Fruit fly (Drosophila melanogaster) whole organism, embryonic: Measurements from ENCODE around the gene brv3.
A peak's percentile ranks its signal among the peaks of the same experiment; 100 is the strongest.

Experiments used
- Aef1 ChIP-seq: fragments of 200-800 bp; sonication (Bioruptor generic); IDR thresholded peaks from 3 replicates; pipeline ENCODE4 v1.3.6; 2022; ENCODE audit warnings: missing biosample characterization, missing genetic modification characterization
- Blimp-1 ChIP-seq: fragments of 200-800 bp; sonication (Bioruptor generic); optimal IDR thresholded peaks from 3 replicates; lab custom pipeline; 2018; ENCODE audit warnings: missing biosample characterization, missing genetic modification characterization, mild to moderate bottlenecking, moderate library complexity, missing genetic modification reagents
- CG10565 ChIP-seq: fragments of 200-800 bp; sonication (Bioruptor generic); optimal IDR thresholded peaks from 3 replicates; lab custom pipeline; 2016; ENCODE audit warnings: missing biosample characterization, mild to moderate bottlenecking, missing genetic modification characterization
- CG10979 ChIP-seq: fragments of 200-800 bp; sonication (Bioruptor generic); optimal IDR thresholded peaks from 2 replicates; lab custom pipeline; 2018; ENCODE audit warnings: missing biosample characterization, mild to moderate bottlenecking, missing genetic modification characterization, moderate library complexity
- CG1233 ChIP-seq: fragments of 200-800 bp; sonication (Bioruptor generic); optimal IDR thresholded peaks from 4 replicates; lab custom pipeline; 2018; ENCODE audit warnings: missing biosample characterization, mild to moderate bottlenecking, missing genetic modification characterization
- CG12769 ChIP-seq: fragments of 200-800 bp; sonication (Bioruptor generic); optimal IDR thresholded peaks from 2 replicates; lab custom pipeline; 2019; ENCODE audit warnings: missing biosample characterization, mild to moderate bottlenecking, missing genetic modification characterization, moderate library complexity
- CG15601 ChIP-seq: fragments of 200-800 bp; sonication (Bioruptor generic); optimal IDR thresholded peaks from 3 replicates; lab custom pipeline; 2019; ENCODE audit warnings: missing biosample characterization, mild to moderate bottlenecking, missing genetic modification characterization, moderate library complexity
- CG17385 ChIP-seq: fragments of 200-800 bp; sonication (Bioruptor generic); optimal IDR thresholded peaks from 3 replicates; lab custom pipeline; 2018; ENCODE audit warnings: missing biosample characterization, mild to moderate bottlenecking, missing genetic modification characterization
- CG18619 ChIP-seq: fragments of 200-800 bp; sonication (Bioruptor generic); optimal IDR thresholded peaks from 3 replicates; lab custom pipeline; 2017; ENCODE audit warnings: missing biosample characterization, mild to moderate bottlenecking, missing genetic modification characterization
- CG2678 ChIP-seq: fragments of 200-800 bp; sonication (Bioruptor generic); optimal IDR thresholded peaks from 3 replicates; lab custom pipeline; 2019; ENCODE audit warnings: missing biosample characterization, mild to moderate bottlenecking, missing genetic modification characterization, moderate library complexity
- CG31365 ChIP-seq: fragments of 200-800 bp; sonication (Bioruptor generic); optimal IDR thresholded peaks from 2 replicates; lab custom pipeline; 2018; ENCODE audit warnings: missing biosample characterization, mild to moderate bottlenecking, missing genetic modification characterization
- CG3163 ChIP-seq: fragments of 200-800 bp; sonication (Bioruptor generic); optimal IDR thresholded peaks from 3 replicates; lab custom pipeline; 2016; ENCODE audit warnings: missing biosample characterization, missing genetic modification characterization
- CG3838 ChIP-seq: fragments of 200-800 bp; sonication (Bioruptor generic); optimal IDR thresholded peaks from 3 replicates; lab custom pipeline; 2016; ENCODE audit warnings: missing biosample characterization, missing genetic modification characterization
- CG43689 ChIP-seq: fragments of 200-800 bp; sonication (Bioruptor generic); IDR thresholded peaks from 2 replicates; pipeline ENCODE4 v1.3.6; 2022; ENCODE audit warnings: missing biosample characterization, missing genetic modification characterization
- CG5180 ChIP-seq: fragments of 200-800 bp; sonication (Bioruptor generic); optimal IDR thresholded peaks from 3 replicates; lab custom pipeline; 2017; ENCODE audit warnings: missing biosample characterization, missing genetic modification characterization, mild to moderate bottlenecking, moderate library complexity, missing genetic modification reagents
- CG7357 ChIP-seq: fragments of 200-800 bp; sonication (Bioruptor generic); IDR thresholded peaks from 3 replicates; pipeline ENCODE4 v1.3.6; 2022; ENCODE audit warnings: missing biosample characterization, missing genetic modification characterization
- CG8765 ChIP-seq: fragments of 200-800 bp; sonication (Bioruptor generic); IDR thresholded peaks from 2 replicates; pipeline ENCODE4 v1.3.6; 2022; ENCODE audit warnings: missing biosample characterization, missing genetic modification characterization
- CG9215 ChIP-seq: fragments of 200-800 bp; sonication (Bioruptor generic); IDR thresholded peaks from 2 replicates; pipeline ENCODE4 v1.3.6; 2022; ENCODE audit warnings: missing biosample characterization, missing genetic modification characterization
- CTCF ChIP-seq: fragments of 200-800 bp; sonication (Bioruptor generic); optimal IDR thresholded peaks from 2 replicates; lab custom pipeline; 2017; ENCODE audit warnings: missing biosample characterization, mild to moderate bottlenecking, missing genetic modification characterization, moderate library complexity
- CoRest ChIP-seq: fragments of 200-800 bp; sonication (Bioruptor generic); optimal IDR thresholded peaks from 3 replicates; lab custom pipeline; 2018; ENCODE audit warnings: missing biosample characterization, mild to moderate bottlenecking, missing genetic modification characterization, moderate library complexity
- D ChIP-seq, 2 experiments: fragments of 200-800 bp in 1 of 2; fragments of >200 bp in 1 of 2; sonication (Bioruptor generic) in 1 of 2; optimal IDR thresholded peaks; 2 replicates in 1 of 2; 3 replicates in 1 of 2; lab custom pipeline; 2017; ENCODE audit warnings: mild to moderate bottlenecking in 1 of 2, missing biosample characterization in 1 of 2, missing genetic modification characterization in 1 of 2, missing genetic modification reagents in 1 of 2
- Dad ChIP-seq: fragments of 200-800 bp; sonication (Bioruptor generic); optimal IDR thresholded peaks from 3 replicates; lab custom pipeline; 2016; ENCODE audit warnings: missing biosample characterization, missing genetic modification characterization
- Dbx ChIP-seq: fragments of 200-800 bp; sonication (Bioruptor generic); IDR thresholded peaks from 3 replicates; pipeline ENCODE4 v1.3.6; 2022; ENCODE audit warnings: missing biosample characterization, missing genetic modification characterization
- E2f1 ChIP-seq: fragments of 200-800 bp; sonication (Bioruptor generic); IDR thresholded peaks from 2 replicates; pipeline ENCODE4 v1.3.6; 2022; ENCODE audit warnings: missing biosample characterization, missing genetic modification characterization
- ERR ChIP-seq: fragments of 200-800 bp; sonication (Bioruptor generic); optimal IDR thresholded peaks from 2 replicates; lab custom pipeline; 2016; ENCODE audit warnings: missing biosample characterization, missing genetic modification characterization
- HHEX ChIP-seq: fragments of 200-800 bp; sonication (Bioruptor generic); optimal IDR thresholded peaks from 3 replicates; lab custom pipeline; 2017; ENCODE audit warnings: missing biosample characterization, mild to moderate bottlenecking, missing genetic modification characterization, missing genetic modification reagents
- HLHmδ ChIP-seq: fragments of 200-800 bp; sonication (Bioruptor generic); optimal IDR thresholded peaks from 2 replicates; lab custom pipeline; 2018; ENCODE audit warnings: missing biosample characterization, mild to moderate bottlenecking, missing genetic modification characterization, moderate library complexity
- HmgD ChIP-seq: fragments of 200-800 bp; sonication (Bioruptor generic); optimal IDR thresholded peaks from 3 replicates; lab custom pipeline; 2016; ENCODE audit warnings: missing biosample characterization, missing genetic modification characterization
- HmgZ ChIP-seq: fragments of 200-800 bp; sonication (Bioruptor generic); optimal IDR thresholded peaks from 2 replicates; lab custom pipeline; 2018; ENCODE audit warnings: missing biosample characterization, mild to moderate bottlenecking, missing genetic modification characterization
- Max ChIP-seq: fragments of 200-800 bp; sonication (Bioruptor generic); optimal IDR thresholded peaks from 2 replicates; lab custom pipeline; 2016; ENCODE audit warnings: missing biosample characterization, mild to moderate bottlenecking, missing genetic modification characterization
- Med ChIP-seq: fragments of 200-800 bp; sonication (Bioruptor generic); peaks from one replicate; lab custom pipeline; 2016; ENCODE audit warnings: missing biosample characterization, missing genetic modification characterization, mild to moderate bottlenecking, inconsistent platforms, moderate library complexity
- NC2α ChIP-seq: fragments of 200-800 bp; sonication (Bioruptor generic); optimal IDR thresholded peaks from 2 replicates; lab custom pipeline; 2016; ENCODE audit warnings: missing biosample characterization, missing genetic modification characterization
- Tbp ChIP-seq: fragments of >200 bp; optimal IDR thresholded peaks from 2 replicates; lab custom pipeline; 2018; ENCODE audit warnings: missing biosample characterization, missing genetic modification characterization
- Xrp1 ChIP-seq: fragments of 200-800 bp; sonication (Bioruptor generic); IDR thresholded peaks from 2 replicates; pipeline ENCODE4 v1.3.6; 2022; ENCODE audit warnings: missing biosample characterization, missing genetic modification characterization
- ash1 ChIP-seq: fragments of 200-800 bp; sonication (Bioruptor generic); optimal IDR thresholded peaks from 2 replicates; lab custom pipeline; 2018; ENCODE audit warnings: missing biosample characterization, mild to moderate bottlenecking, missing genetic modification characterization
- fd96Cb ChIP-seq: fragments of 200-800 bp; sonication (Bioruptor generic); optimal IDR thresholded peaks from 2 replicates; lab custom pipeline; 2018; ENCODE audit warnings: missing biosample characterization, mild to moderate bottlenecking, missing genetic modification characterization, moderate library complexity
- gce ChIP-seq: fragments of 200-800 bp; sonication (Bioruptor generic); IDR thresholded peaks from 3 replicates; pipeline ENCODE4 v1.3.6; 2022; ENCODE audit warnings: missing biosample characterization, missing genetic modification characterization
- gcm2 ChIP-seq: fragments of 200-800 bp; sonication (Bioruptor generic); optimal IDR thresholded peaks from 2 replicates; lab custom pipeline; 2016; ENCODE audit warnings: missing biosample characterization, missing genetic modification characterization
- gem ChIP-seq: fragments of 200-800 bp; sonication (Bioruptor generic); optimal IDR thresholded peaks from 2 replicates; lab custom pipeline; 2019; ENCODE audit warnings: missing biosample characterization, mild to moderate bottlenecking, missing genetic modification characterization, moderate library complexity
- gsb-n ChIP-seq: fragments of 200-800 bp; sonication (Bioruptor generic); optimal IDR thresholded peaks from 3 replicates; lab custom pipeline; 2018; ENCODE audit warnings: missing biosample characterization, mild to moderate bottlenecking, missing genetic modification characterization
- odd ChIP-seq: fragments of 200-800 bp; sonication (Bioruptor generic); optimal IDR thresholded peaks from 2 replicates; lab custom pipeline; 2017; ENCODE audit warnings: missing biosample characterization, mild to moderate bottlenecking, missing genetic modification characterization
- salm ChIP-seq: fragments of 200-800 bp; sonication (Bioruptor generic); optimal IDR thresholded peaks from 2 replicates; lab custom pipeline; 2018; ENCODE audit warnings: missing biosample characterization, mild to moderate bottlenecking, missing genetic modification characterization
- scrt ChIP-seq: fragments of 200-800 bp; sonication (Bioruptor generic); optimal IDR thresholded peaks from 2 replicates; lab custom pipeline; 2018; ENCODE audit warnings: missing biosample characterization, mild to moderate bottlenecking, missing genetic modification characterization, moderate library complexity
- stc ChIP-seq: fragments of 200-800 bp; sonication (Bioruptor generic); IDR thresholded peaks from 2 replicates; pipeline ENCODE4 v1.3.6; 2022; ENCODE audit warnings: missing biosample characterization, missing genetic modification characterization
- stwl ChIP-seq: fragments of 200-800 bp; sonication (Bioruptor generic); optimal IDR thresholded peaks from 3 replicates; lab custom pipeline; 2018; ENCODE audit warnings: missing biosample characterization, mild to moderate bottlenecking, missing genetic modification characterization, moderate library complexity
- tap ChIP-seq: fragments of 200-800 bp; optimal IDR thresholded peaks from 3 replicates; lab custom pipeline; 2019; ENCODE audit warnings: missing biosample characterization, mild to moderate bottlenecking, missing genetic modification characterization, moderate library complexity
- tin ChIP-seq: fragments of 200-800 bp; sonication (Bioruptor generic); optimal IDR thresholded peaks from 3 replicates; lab custom pipeline; 2016; ENCODE audit warnings: missing biosample characterization, missing genetic modification characterization
- unpg ChIP-seq: fragments of 200-800 bp; sonication (Bioruptor generic); optimal IDR thresholded peaks from 3 replicates; lab custom pipeline; 2018; ENCODE audit warnings: missing biosample characterization, mild to moderate bottlenecking, missing genetic modification characterization, moderate library complexity
- usp ChIP-seq: fragments of >200 bp; optimal IDR thresholded peaks from 2 replicates; lab custom pipeline; 2017; ENCODE audit warnings: missing biosample characterization, missing genetic modification characterization
- zfh2 ChIP-seq: fragments of 200-800 bp; sonication (Bioruptor generic); optimal IDR thresholded peaks from 2 replicates; lab custom pipeline; 2016; ENCODE audit warnings: missing biosample characterization, missing genetic modification characterization

The brv3 gene

DNA sequence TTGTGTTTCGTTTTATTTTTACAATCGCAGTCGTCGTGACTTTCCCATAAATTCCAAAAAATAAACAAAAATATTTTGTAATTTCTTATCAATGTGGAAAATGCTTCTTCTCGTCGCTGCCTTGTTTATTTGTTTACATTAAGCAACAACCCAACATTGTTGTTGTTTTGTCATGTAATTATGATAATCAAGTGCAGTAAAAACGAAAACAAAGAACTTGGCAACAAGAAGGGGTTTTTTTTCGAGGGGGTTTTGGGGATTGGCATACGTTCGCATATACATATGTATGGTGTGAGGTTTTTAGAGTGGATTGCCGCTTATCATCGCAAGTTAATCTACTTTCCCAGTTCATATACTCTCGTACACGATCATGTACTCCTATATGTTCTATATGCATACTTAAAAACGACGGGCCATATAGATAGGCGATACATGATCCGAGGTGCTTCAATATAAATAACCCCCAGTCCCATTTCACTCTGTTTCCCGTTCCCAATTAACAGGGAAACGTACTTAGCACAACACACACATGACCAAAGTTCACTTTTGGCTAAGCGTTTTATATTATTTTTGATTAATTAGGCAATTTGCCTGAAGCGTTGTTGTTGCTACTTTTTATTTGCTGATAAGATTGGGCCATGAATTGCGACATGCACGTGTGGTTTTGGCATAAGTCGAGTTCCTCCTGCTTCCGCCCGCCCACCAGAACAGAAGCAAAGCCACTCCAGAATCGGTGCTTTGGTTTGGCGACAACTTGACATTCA is 29.3 kb upstream of the brv3 start (continued):
- TF ChIP-seq Med (GFP tag; lab: Kevin White, UChicago) = peak; percentile 72
- no peak for TF ChIP-seq Max (GFP tag; lab: Kevin White, UChicago)
- peak; percentile 70 for TF ChIP-seq CG17385
- TF ChIP-seq zfh2 (GFP tag; lab: Kevin White, UChicago) = no peak
- TF ChIP-seq CG15601 (tag; lab: Kevin White, UChicago) = peak; percentile 33
- TF ChIP-seq tin (GFP tag; lab: Kevin White, UChicago) = no peak
- peak; percentile 29 for TF ChIP-seq CG5180
- no peak for TF ChIP-seq gsb-n (tag; lab: Kevin White, UChicago)
- TF ChIP-seq CG3163 (GFP tag; lab: Kevin White, UChicago) = no peak
- peak; percentile 0 for TF ChIP-seq CG12769 (tag; lab: Kevin White, UChicago)
- no peak for TF ChIP-seq ERR (GFP tag; lab: Kevin White, UChicago)
- peak; percentile 29 for TF ChIP-seq HmgZ (tag; lab: Kevin White, UChicago)
- peak; percentile 26 for TF ChIP-seq tap
- no peak for TF ChIP-seq stwl (tag; lab: Kevin White, UChicago)
- no peak for TF ChIP-seq E2f1 (GFP tag; lab: Robert Waterston, UW)
- TF ChIP-seq gce (GFP tag; lab: Robert Waterston, UW) = no peak
- no peak for TF ChIP-seq HHEX
- TF ChIP-seq Dbx (GFP tag; lab: Robert Waterston, UW) = no peak
- TF ChIP-seq CG7357 (GFP tag; lab: Robert Waterston, UW) = no peak
- TF ChIP-seq CG18619 (GFP tag; lab: Kevin White, UChicago) = no peak
- no peak for TF ChIP-seq gcm2
- no peak for TF ChIP-seq stc (GFP tag; lab: Robert Waterston, UW)
- TF ChIP-seq CG43689 = no peak
- no peak for TF ChIP-seq NC2α
- no peak for TF ChIP-seq Aef1
- no peak for TF ChIP-seq D (optimal IDR thresholded peaks at IDR 0.05; lab: Kevin White, UChicago)
- no peak for TF ChIP-seq D (GFP tag; optimal IDR thresholded peaks at IDR 0.05; lab: Kevin White, UChicago)
- peak; percentile 13 for TF ChIP-seq unpg (GFP tag; lab: Kevin White, UChicago)
- peak; percentile 49 for TF ChIP-seq CG2678 (tag; lab: Kevin White, UChicago)
- TF ChIP-seq HLHmδ = no peak
- no peak for TF ChIP-seq CG10565 (GFP tag; lab: Kevin White, UChicago)
- peak; percentile 10; the same call in 1 of the 2 replicates for TF ChIP-seq Xrp1 (GFP tag; lab: Robert Waterston, UW)
- TF ChIP-seq HmgD (GFP tag; lab: Kevin White, UChicago) = no peak
- no peak for TF ChIP-seq CG8765
- TF ChIP-seq CoRest (tag; lab: Kevin White, UChicago) = no peak
- TF ChIP-seq fd96Cb (tag; lab: Kevin White, UChicago) = no peak
- TF ChIP-seq ash1 (GFP tag; lab: Kevin White, UChicago) = no peak
- no peak for TF ChIP-seq Tbp (GFP tag; lab: Kevin White, UChicago)
- TF ChIP-seq CG3838 (GFP tag; lab: Kevin White, UChicago) = peak; percentile 37
- no peak for TF ChIP-seq scrt (GFP tag; lab: Kevin White, UChicago)
- peak; percentile 21 for TF ChIP-seq CTCF (GFP tag; lab: Kevin White, UChicago)
- peak; percentile 27 for TF ChIP-seq gem
- peak; percentile 18 for TF ChIP-seq odd (GFP tag; lab: Kevin White, UChicago)
- TF ChIP-seq CG1233 (GFP tag; lab: Kevin White, UChicago) = no peak
- TF ChIP-seq Dad = no peak
- TF ChIP-seq CG10979 = no peak
- TF ChIP-seq salm = peak; percentile 40
- TF ChIP-seq CG31365 (tag; lab: Kevin White, UChicago) = peak; percentile 20
- no peak for TF ChIP-seq usp (GFP tag; lab: Kevin White, UChicago)
- TF ChIP-seq CG9215 (GFP tag; lab: Robert Waterston, UW) = no peak
- TF ChIP-seq Blimp-1 (GFP tag; lab: Kevin White, UChicago) = peak; percentile 23
